Fruit fly (Drosophila melanogaster): ENCODE data around the gene SNF4Agamma.

The SNF4Agamma gene

dm6 chr3R:21161620-21162029, 21.1 kb downstream of the SNF4Agamma start (continued):
- TF ChIP-seq Ets97D (GFP tag; optimal IDR thresholded peaks at IDR 0.05) (no peak), lab (GFP tag; optimal IDR thresholded peaks at IDR 0.05) (peak; percentile 51), CG11456 (GFP tag; IDR thresholded peaks at IDR 0.05) (no peak), nerfin-2 (GFP tag; IDR thresholded peaks at IDR 0.05; ENCODE audit: partially characterized antibody) (no peak), CG2889 (GFP tag; IDR thresholded peaks at IDR 0.05) (no peak), crp (GFP tag; optimal IDR thresholded peaks at IDR 0.05) (no peak), CoRest (tag; optimal IDR thresholded peaks at IDR 0.05) (peak; percentile 33), gro (GFP tag; optimal IDR thresholded peaks at IDR 0.05) (peak; percentile 69), CG7839 (tag; optimal IDR thresholded peaks at IDR 0.05) (peak; percentile 59), CG6854 (GFP tag; optimal IDR thresholded peaks at IDR 0.05) (no peak), Gsc (GFP tag; IDR thresholded peaks at IDR 0.05) (no peak), CG11560 (tag; IDR thresholded peaks at IDR 0.05) (0 out of 3 replicates have a peak, but pooled peaks have one; percentile 21), Awh (GFP tag; IDR thresholded peaks at IDR 0.05) (no peak), CG1792 (GFP tag; optimal IDR thresholded peaks at IDR 0.05) (peak; percentile 25), Hey (tag; optimal IDR thresholded peaks at IDR 0.05) (peak; percentile 3), CG10431 (GFP tag; optimal IDR thresholded peaks at IDR 0.05) (no peak), sna (GFP tag; IDR thresholded peaks at IDR 0.05; ENCODE audit: partially characterized antibody) (no peak), Fer2 (tag; optimal IDR thresholded peaks at IDR 0.05) (no peak), D19A (tag; optimal IDR thresholded peaks at IDR 0.05) (peak; percentile 94), CG12071 (GFP tag; optimal IDR thresholded peaks at IDR 0.05) (peak; percentile 27), shn (GFP tag; optimal IDR thresholded peaks at IDR 0.05) (peak; percentile 11), tx (GFP tag; optimal IDR thresholded peaks at IDR 0.05) (no peak), Lhr (GFP tag; optimal IDR thresholded peaks at IDR 0.05) (no peak), CG17361 (GFP tag; IDR thresholded peaks at IDR 0.05) (no peak), exex (tag; optimal IDR thresholded peaks at IDR 0.05) (peak; percentile 77), sima (GFP tag; optimal IDR thresholded peaks at IDR 0.05) (no peak), otp (GFP tag; IDR thresholded peaks at IDR 0.05) (no peak), HmgZ (tag; optimal IDR thresholded peaks at IDR 0.05) (peak; percentile 84), CTCF (GFP tag; optimal IDR thresholded peaks at IDR 0.05) (no peak), Xbp1 (GFP tag; optimal IDR thresholded peaks at IDR 0.05) (peak; percentile 38), sob (GFP tag; IDR thresholded peaks at IDR 0.05) (no peak), h (optimal IDR thresholded peaks at IDR 0.05) (no peak), toy (GFP tag; IDR thresholded peaks at IDR 0.05) (no peak), CG8359 (GFP tag; optimal IDR thresholded peaks at IDR 0.05; ENCODE audit: borderline replicate concordance) (no peak), CG1602 (GFP tag; optimal IDR thresholded peaks at IDR 0.05) (no peak), Sry-β (GFP tag; optimal IDR thresholded peaks at IDR 0.05) (no peak), CG13894 (tag; optimal IDR thresholded peaks at IDR 0.05) (no peak), mam (GFP tag; optimal IDR thresholded peaks at IDR 0.05) (peak; percentile 29), CG13287 (GFP tag; IDR thresholded peaks at IDR 0.05; ENCODE audit: partially characterized antibody) (no peak), Dll (GFP tag; IDR thresholded peaks at IDR 0.05; ENCODE audit: partially characterized antibody) (no peak), ranshi (GFP tag; IDR thresholded peaks at IDR 0.05) (no peak), CG13296 (GFP tag; optimal IDR thresholded peaks at IDR 0.05) (no peak), Nf-YB (GFP tag; optimal IDR thresholded peaks at IDR 0.05) (no peak), ato (GFP tag; IDR thresholded peaks at IDR 0.05; ENCODE audit: partially characterized antibody) (no peak), CG6689 (GFP tag; IDR thresholded peaks at IDR 0.05) (0 out of 2 replicates have a peak, but pooled peaks have one; percentile 26), nom (GFP tag; optimal IDR thresholded peaks at IDR 0.05) (no peak), fd102C (GFP tag; optimal IDR thresholded peaks at IDR 0.05) (no peak), CG11093 (GFP tag; IDR thresholded peaks at IDR 0.05) (no peak), pfk (GFP tag; optimal IDR thresholded peaks at IDR 0.05) (no peak), scrt (GFP tag; optimal IDR thresholded peaks at IDR 0.05) (peak; percentile 21), CG9215 (GFP tag; IDR thresholded peaks at IDR 0.05) (no peak)
